Fruit fly (Drosophila melanogaster) S2 (cell line): ENCODE results near the gene CG34265.

Experiments used
- CG8478 ChIP-seq: fragments of >200 bp; optimal IDR thresholded peaks from 2 replicates; lab custom pipeline; 2018
- CTCF ChIP-seq, 2 experiments: fragments of >200 bp; optimal IDR thresholded peaks; 2 replicates each; lab custom pipeline; 2018

- no peak for TF ChIP-seq CTCF (optimal IDR thresholded peaks at IDR 0.05; lab: Kevin White, UChicago)
- no peak for TF ChIP-seq CG8478 (lab: Kevin White, UChicago)
These were observed 37.2 kb downstream of the CG34265 start for dm6 chr3L:3305430-3305829.
